Worm (Caenorhabditis elegans) whole organism, late embryonic: ENCODE results near the gene F15B9.11.

Experiments used
- C08G9.2 ChIP-seq: sonication (generic microtip); optimal IDR thresholded peaks from 2 replicates; lab custom pipeline; 2016; ENCODE audit warnings: mild to moderate bottlenecking, missing genetic modification characterization, moderate library complexity, missing compliant biosample characterization
- F13H6.1 ChIP-seq: sonication (generic microtip); optimal IDR thresholded peaks from 2 replicates; lab custom pipeline; 2016; ENCODE audit warnings: missing genetic modification characterization, missing compliant biosample characterization
- K09A11.1 ChIP-seq: sonication (generic microtip); optimal IDR thresholded peaks from 2 replicates; lab custom pipeline; 2017; ENCODE audit warnings: antibody characterized with exemption, mild to moderate bottlenecking, missing genetic modification characterization, missing compliant biosample characterization; ENCODE audit not compliant: insufficient read depth
- Y22D7AL.16 ChIP-seq: sonication (generic microtip); optimal IDR thresholded peaks from 2 replicates; lab custom pipeline; 2016; ENCODE audit warnings: missing genetic modification characterization, missing compliant biosample characterization
- ama-1 ChIP-seq: fragments of 150-350 bp; optimal IDR thresholded peaks from 2 replicates; lab custom pipeline; 2014
- ceh-14 ChIP-seq: sonication (generic microtip); optimal IDR thresholded peaks from 2 replicates; lab custom pipeline; 2016; ENCODE audit warnings: missing genotype, missing genetic modification characterization, missing compliant biosample characterization
- ceh-18 ChIP-seq: sonication (generic microtip); optimal IDR thresholded peaks from 2 replicates; lab custom pipeline; 2016; ENCODE audit warnings: missing genetic modification characterization, missing compliant biosample characterization
- ceh-19 ChIP-seq: fragments of 200-800 bp; sonication (Bioruptor generic); optimal IDR thresholded peaks from 2 replicates; lab custom pipeline; 2018; ENCODE audit warnings: mild to moderate bottlenecking, missing genetic modification characterization, missing compliant biosample characterization
- ceh-2 ChIP-seq: sonication (generic microtip); optimal IDR thresholded peaks from 2 replicates; lab custom pipeline; 2016; ENCODE audit warnings: missing genotype, missing genetic modification characterization, missing compliant biosample characterization
- ceh-24 ChIP-seq: sonication (generic microtip); optimal IDR thresholded peaks from 2 replicates; lab custom pipeline; 2016; ENCODE audit warnings: mild to moderate bottlenecking, missing genetic modification characterization, missing compliant biosample characterization
- ceh-31 ChIP-seq: sonication (generic microtip); optimal IDR thresholded peaks from 2 replicates; lab custom pipeline; 2016; ENCODE audit warnings: missing genetic modification characterization, missing compliant biosample characterization
- ceh-34 ChIP-seq: sonication (generic microtip); optimal IDR thresholded peaks from 2 replicates; lab custom pipeline; 2016; ENCODE audit warnings: mild to moderate bottlenecking, missing genetic modification characterization, missing compliant biosample characterization
- ceh-45 ChIP-seq: fragments of 200-800 bp; sonication (Bioruptor generic); IDR thresholded peaks from 2 replicates; pipeline ENCODE4 v1.3.6; 2022; ENCODE audit warnings: missing genetic modification reagents, missing genetic modification characterization, missing compliant biosample characterization
- ceh-48 ChIP-seq: sonication (generic microtip); optimal IDR thresholded peaks from 2 replicates; lab custom pipeline; 2016; ENCODE audit warnings: missing genetic modification characterization, inconsistent platforms, missing compliant biosample characterization
- ceh-6 ChIP-seq: fragments of 200-800 bp; sonication (Bioruptor generic); optimal IDR thresholded peaks from 2 replicates; lab custom pipeline; 2018; ENCODE audit warnings: mild to moderate bottlenecking, missing genetic modification characterization, missing compliant biosample characterization
- dve-1 ChIP-seq: sonication (generic microtip); optimal IDR thresholded peaks from 2 replicates; lab custom pipeline; 2017; ENCODE audit warnings: antibody characterized with exemption, mild to moderate bottlenecking, missing genetic modification characterization, missing compliant biosample characterization
- elt-2 ChIP-seq: sonication (generic microtip); optimal IDR thresholded peaks from 2 replicates; lab custom pipeline; 2016; ENCODE audit warnings: missing genetic modification reagents, missing genetic modification characterization, missing compliant biosample characterization
- eyg-1 ChIP-seq: sonication (generic microtip); optimal IDR thresholded peaks from 2 replicates; lab custom pipeline; 2016; ENCODE audit warnings: missing genotype, missing genetic modification characterization, missing compliant biosample characterization
- fkh-10 ChIP-seq: fragments of 150-350 bp; optimal IDR thresholded peaks from 2 replicates; lab custom pipeline; 2014; ENCODE audit warnings: missing biosample characterization, missing genetic modification reagents, missing genetic modification characterization
- gmeb-2 ChIP-seq: sonication (generic microtip); optimal IDR thresholded peaks from 2 replicates; lab custom pipeline; 2016; ENCODE audit warnings: missing genetic modification characterization, inconsistent platforms, missing compliant biosample characterization
- hlh-13 ChIP-seq: fragments of 200-800 bp; sonication (Bioruptor generic); optimal IDR thresholded peaks from 2 replicates; lab custom pipeline; 2018; ENCODE audit warnings: mild to moderate bottlenecking, missing genetic modification characterization, missing compliant biosample characterization
- hlh-30 ChIP-seq: sonication (generic microtip); optimal IDR thresholded peaks from 2 replicates; lab custom pipeline; 2017; ENCODE audit warnings: antibody characterized with exemption, missing genetic modification characterization, missing compliant biosample characterization; ENCODE audit not compliant: insufficient read depth
- hlh-8 ChIP-seq: sonication (generic microtip); optimal IDR thresholded peaks from 2 replicates; lab custom pipeline; 2016; ENCODE audit warnings: missing genotype, missing genetic modification characterization, missing compliant biosample characterization
- lim-6 ChIP-seq: sonication (generic microtip); optimal IDR thresholded peaks from 2 replicates; lab custom pipeline; 2016; ENCODE audit warnings: missing genetic modification characterization, missing compliant biosample characterization
- lin-11 ChIP-seq: fragments of 200-800 bp; sonication (Bioruptor generic); optimal IDR thresholded peaks from 2 replicates; lab custom pipeline; 2018; ENCODE audit warnings: mild to moderate bottlenecking, missing genetic modification characterization, missing compliant biosample characterization
- nfya-1 ChIP-seq: sonication (generic microtip); optimal IDR thresholded peaks from 2 replicates; lab custom pipeline; 2017; ENCODE audit warnings: missing genetic modification characterization, mild to moderate bottlenecking, missing compliant biosample characterization, antibody characterized with exemption, moderate library complexity
- pag-3 ChIP-seq: sonication (generic microtip); optimal IDR thresholded peaks from 2 replicates; lab custom pipeline; 2016; ENCODE audit warnings: missing compliant biosample characterization, missing genetic modification characterization, borderline replicate concordance
- pat-9 ChIP-seq: fragments of 200-800 bp; sonication (Bioruptor generic); optimal IDR thresholded peaks from 2 replicates; lab custom pipeline; 2018; ENCODE audit warnings: mild to moderate bottlenecking, missing genetic modification characterization, moderate library complexity, missing compliant biosample characterization
- pax-1 ChIP-seq: fragments of 150-350 bp; optimal IDR thresholded peaks from 2 replicates; lab custom pipeline; 2014; ENCODE audit warnings: missing biosample characterization, missing genetic modification characterization
- pqm-1 ChIP-seq: sonication (generic microtip); optimal IDR thresholded peaks from 2 replicates; lab custom pipeline; 2016; ENCODE audit warnings: missing genetic modification characterization, missing compliant biosample characterization
- ref-2 ChIP-seq: sonication (generic microtip); optimal IDR thresholded peaks from 2 replicates; lab custom pipeline; 2016; ENCODE audit warnings: missing genetic modification characterization, missing compliant biosample characterization
- rnt-1 ChIP-seq: sonication (generic microtip); optimal IDR thresholded peaks from 2 replicates; lab custom pipeline; 2016; ENCODE audit warnings: missing genetic modification characterization, missing compliant biosample characterization
- sdc-2 ChIP-seq: sonication (generic microtip); optimal IDR thresholded peaks from 2 replicates; lab custom pipeline; 2016; ENCODE audit warnings: missing genotype, missing genetic modification characterization, missing compliant biosample characterization
- sox-4 ChIP-seq: sonication (generic microtip); optimal IDR thresholded peaks from 2 replicates; lab custom pipeline; 2017; ENCODE audit warnings: mild to moderate bottlenecking, missing genetic modification characterization, inconsistent platforms, missing compliant biosample characterization
- syd-9 ChIP-seq: sonication (generic microtip); optimal IDR thresholded peaks from 2 replicates; lab custom pipeline; 2016; ENCODE audit warnings: mild to moderate bottlenecking, missing genetic modification characterization, moderate library complexity, missing compliant biosample characterization
- tbx-2 ChIP-seq: sonication (generic microtip); optimal IDR thresholded peaks from 2 replicates; lab custom pipeline; 2016; ENCODE audit warnings: missing genetic modification characterization, missing compliant biosample characterization
- unc-3 ChIP-seq, 2 experiments: fragments of 200-800 bp in 1 of 2; sonication (Bioruptor generic) in 1 of 2; sonication (generic microtip) in 1 of 2; conservative IDR thresholded peaks in 1 of 2; optimal IDR thresholded peaks in 1 of 2; 2 replicates each; pipeline versions ENCODE4 v1.3.6 to Lab custom; 2016 to 2022; ENCODE audit warnings: missing compliant biosample characterization in 2 of 2, missing genetic modification characterization in 2 of 2, missing genetic modification reagents in 1 of 2
- unc-42 ChIP-seq: sonication (generic microtip); optimal IDR thresholded peaks from 2 replicates; lab custom pipeline; 2016; ENCODE audit warnings: missing genotype, missing genetic modification characterization, missing compliant biosample characterization
- unc-55 ChIP-seq: sonication (generic microtip); optimal IDR thresholded peaks from 2 replicates; lab custom pipeline; 2017; ENCODE audit warnings: missing biosample characterization, missing genetic modification reagents, missing genetic modification characterization
- zip-5 ChIP-seq: sonication (generic microtip); optimal IDR thresholded peaks from 2 replicates; lab custom pipeline; 2016; ENCODE audit warnings: missing genetic modification characterization, missing compliant biosample characterization
- ztf-16 ChIP-seq: sonication (generic microtip); optimal IDR thresholded peaks from 2 replicates; lab custom pipeline; 2017; ENCODE audit warnings: missing genetic modification characterization, missing compliant biosample characterization

The F15B9.11 gene

ce11 chrV:12992891-12993290 lies at the start of gene F15B9.11, which contains the start of gene dsl-7:
Gene F15B9.11, minus strand, starts transcription at chrV:12992895.
Gene dsl-7, plus strand, starts transcription at chrV:12993150.
- TF ChIP-seq ceh-18 (tag; lab: Kevin White, UChicago) (no peak), ceh-45 (no peak), gmeb-2 (no peak), pax-1 (tag; lab: Kevin White, UChicago) (no peak), tbx-2 (tag; lab: Kevin White, UChicago) (no peak), ceh-31 (tag; lab: Kevin White, UChicago) (no peak), ceh-14 (tag; lab: Kevin White, UChicago) (no peak), hlh-13 (GFP tag; lab: Kevin White, UChicago) (no peak), ceh-6 (GFP tag; lab: Kevin White, UChicago) (no peak), unc-3 (GFP tag; conservative IDR thresholded peaks at IDR 0.05; lab: Robert Waterston, UW) (no peak), unc-3 (tag; optimal IDR thresholded peaks at IDR 0.05; lab: Kevin White, UChicago) (no peak), pag-3 (tag; lab: Kevin White, UChicago) (no peak), pqm-1 (no peak), Y22D7AL.16 (tag; lab: Kevin White, UChicago) (no peak), ceh-48 (tag; lab: Kevin White, UChicago) (no peak), lim-6 (no peak), ref-2 (tag; lab: Kevin White, UChicago) (no peak), ztf-16 (tag; lab: Kevin White, UChicago) (no peak), eyg-1 (tag; lab: Kevin White, UChicago) (no peak), ceh-2 (tag; lab: Kevin White, UChicago) (no peak), F13H6.1 (tag; lab: Kevin White, UChicago) (no peak)

ce11 chrV:13041666-13042065 lies 49.0 kb upstream of the F15B9.11 start, which contains the start of gene scyl-1:
Gene scyl-1, minus strand, starts transcription at chrV:13041721.
- no peak for TF ChIP-seq K09A11.1
- TF ChIP-seq C08G9.2 (tag; lab: Kevin White, UChicago), result peak; percentile 22
- TF ChIP-seq ceh-19, result peak; percentile 28
- TF ChIP-seq zip-5, result peak; percentile 15
- TF ChIP-seq dve-1 (tag; lab: Kevin White, UChicago), result peak; percentile 23
- peak; percentile 65 for TF ChIP-seq nfya-1 (tag; lab: Kevin White, UChicago)
- peak; percentile 27 for TF ChIP-seq gmeb-2
- no peak for TF ChIP-seq ama-1
- TF ChIP-seq pat-9 (tag; lab: Kevin White, UChicago), result peak; percentile 13
- TF ChIP-seq hlh-30 (tag; lab: Kevin White, UChicago), result no peak
- peak; percentile 16 for TF ChIP-seq syd-9
- peak; percentile 57 for TF ChIP-seq elt-2
- peak; percentile 54 for TF ChIP-seq rnt-1 (tag; lab: Kevin White, UChicago)
- no peak for TF ChIP-seq pax-1 (tag; lab: Kevin White, UChicago)
- peak; percentile 68 for TF ChIP-seq unc-55
- no peak for TF ChIP-seq fkh-10 (GFP tag; lab: Kevin White, UChicago)
- peak; percentile 12 for TF ChIP-seq ref-2 (tag; lab: Kevin White, UChicago)
- peak; percentile 58 for TF ChIP-seq ceh-34 (tag; lab: Kevin White, UChicago)
- peak; percentile 84 for TF ChIP-seq unc-42
- TF ChIP-seq ceh-14 (tag; lab: Kevin White, UChicago), result peak; percentile 56
- peak; percentile 9 for TF ChIP-seq hlh-8 (tag; lab: Kevin White, UChicago)
- TF ChIP-seq ceh-45, result no peak
- TF ChIP-seq ceh-18 (tag; lab: Kevin White, UChicago), result peak; percentile 44
- TF ChIP-seq tbx-2 (tag; lab: Kevin White, UChicago), result peak; percentile 54
- no peak for TF ChIP-seq ceh-24 (tag; lab: Kevin White, UChicago)
- TF ChIP-seq lin-11 (tag; lab: Kevin White, UChicago), result peak; percentile 6
- no peak for TF ChIP-seq F13H6.1 (tag; lab: Kevin White, UChicago)
- TF ChIP-seq ceh-48 (tag; lab: Kevin White, UChicago), result peak; percentile 43
- TF ChIP-seq ceh-31 (tag; lab: Kevin White, UChicago), result peak; percentile 59
- peak; percentile 8 for TF ChIP-seq sdc-2 (tag; lab: Kevin White, UChicago)
- TF ChIP-seq sox-4 (tag; lab: Kevin White, UChicago), result peak; percentile 32
